Fruit fly (Drosophila melanogaster): ENCODE measurements around the gene CG3817.
A peak's percentile ranks its signal among the peaks of the same experiment; 100 is the strongest.

The CG3817 gene

dm6 chr3R:14893791-14894782 is 4.5 kb upstream of the CG3817 start, which contains the start of gene Dph2 (continued):
- TF ChIP-seq BtbVII (GFP tag; optimal IDR thresholded peaks at IDR 0.05) (no peak), Dip3 (GFP tag; optimal IDR thresholded peaks at IDR 0.05) (peak; percentile 58), HHEX (GFP tag; optimal IDR thresholded peaks at IDR 0.05) (peak; percentile 37), Myb (GFP tag; optimal IDR thresholded peaks at IDR 0.05) (peak; percentile 95), jigr1 (GFP tag; IDR thresholded peaks at IDR 0.05) (0 out of 3 replicates have a peak, but pooled peaks have one; percentile 35), tup (GFP tag; optimal IDR thresholded peaks at IDR 0.05) (no peak), row (GFP tag; IDR thresholded peaks at IDR 0.05) (peak; percentile 91), klu (GFP tag; IDR thresholded peaks at IDR 0.05) (peak; percentile 40; the same call in 1 of the 2 replicates), caup (GFP tag; optimal IDR thresholded peaks at IDR 0.05; ENCODE audit: severe bottlenecking) (peak; percentile 32), dimm (GFP tag; IDR thresholded peaks at IDR 0.05) (peak; percentile 54; the same call in 1 of the 2 replicates), C15 (GFP tag; IDR thresholded peaks at IDR 0.05) (peak; percentile 79; the same call in 2 of the 3 replicates), eve (GFP tag; optimal IDR thresholded peaks at IDR 0.05) (no peak), sc (optimal IDR thresholded peaks at IDR 0.05) (no peak), sc (GFP tag; optimal IDR thresholded peaks at IDR 0.05) (no peak), sr (GFP tag; IDR thresholded peaks at IDR 0.05) (no peak), hkb (optimal IDR thresholded peaks at IDR 0.05) (no peak), hkb (GFP tag; IDR thresholded peaks at IDR 0.05) (peak; percentile 82), Six4 (GFP tag; optimal IDR thresholded peaks at IDR 0.05) (peak; percentile 44), kay (GFP tag; optimal IDR thresholded peaks at IDR 0.05) (no peak), CG4328 (GFP tag; optimal IDR thresholded peaks at IDR 0.05) (peak; percentile 57), CG4360 (GFP tag; IDR thresholded peaks at IDR 0.05) (no peak), Ada2b (GFP tag; IDR thresholded peaks at IDR 0.05) (peak; percentile 75), CG8281 (tag; optimal IDR thresholded peaks at IDR 0.05) (peak; percentile 25), CG1832 (GFP tag; optimal IDR thresholded peaks at IDR 0.05) (no peak), CG18262 (tag; optimal IDR thresholded peaks at IDR 0.05) (peak; percentile 91), CG8388 (GFP tag; optimal IDR thresholded peaks at IDR 0.05) (peak; percentile 78), sima (GFP tag; optimal IDR thresholded peaks at IDR 0.05) (no peak), Ravus (GFP tag; IDR thresholded peaks at IDR 0.05) (peak; percentile 44), chif (GFP tag; optimal IDR thresholded peaks at IDR 0.05) (peak in 1 of 2 experiments; percentile 48), sna (GFP tag; IDR thresholded peaks at IDR 0.05; ENCODE audit: partially characterized antibody) (no peak), CG10147 (GFP tag; optimal IDR thresholded peaks at IDR 0.05) (peak; percentile 56), CG16813 (GFP tag; IDR thresholded peaks at IDR 0.05; ENCODE audit: partially characterized antibody) (no peak), HLH54F (GFP tag; optimal IDR thresholded peaks at IDR 0.05) (peak; percentile 22), so (GFP tag; IDR thresholded peaks at IDR 0.05) (no peak), CG34422 (GFP tag; IDR thresholded peaks at IDR 0.05) (peak; percentile 73), CG30020 (tag; optimal IDR thresholded peaks at IDR 0.05) (peak; percentile 98), CG12391 (tag; optimal IDR thresholded peaks at IDR 0.05) (peak; percentile 86), cato (GFP tag; optimal IDR thresholded peaks at IDR 0.05; ENCODE audit: borderline replicate concordance) (no peak), psq (GFP tag; optimal IDR thresholded peaks at IDR 0.05) (no peak), ac (GFP tag; optimal IDR thresholded peaks at IDR 0.05) (no peak), Dbx (GFP tag; IDR thresholded peaks at IDR 0.05) (peak; percentile 81), Spps (tag; optimal IDR thresholded peaks at IDR 0.05) (peak; percentile 63), CG2875 (GFP tag; optimal IDR thresholded peaks at IDR 0.05) (no peak), CG9215 (GFP tag; IDR thresholded peaks at IDR 0.05) (peak; percentile 63), jing (GFP tag; optimal IDR thresholded peaks at IDR 0.05) (no peak), sim (GFP tag; IDR thresholded peaks at IDR 0.05) (peak; percentile 69), CG10654 (GFP tag; optimal IDR thresholded peaks at IDR 0.05) (peak; percentile 23), ind (GFP tag; optimal IDR thresholded peaks at IDR 0.05) (peak; percentile 52), rib (GFP tag; IDR thresholded peaks at IDR 0.05) (peak; percentile 53; the same call in 1 of the 2 replicates)
